Fruit fly (Drosophila melanogaster) whole organism, larva: Measurements from ENCODE around the gene Rpt2.

Source experiments
- noc ChIP-seq: fragments of 200-800 bp; sonication (Bioruptor generic); optimal IDR thresholded peaks from 3 replicates; lab custom pipeline; 2019; ENCODE audit warnings: missing biosample characterization, mild to moderate bottlenecking, missing genetic modification characterization, moderate library complexity

Gene Rpt2

dm6 chr3R:23888273-23889220, 42.8 kb downstream of the Rpt2 start:
- TF ChIP-seq noc (tag; lab: Kevin White, UChicago): no peak

dm6 chr3R:23887572-23887971, 43.8 kb downstream of the Rpt2 start:
- TF ChIP-seq noc (tag; lab: Kevin White, UChicago): no peak

dm6 chr3R:23887096-23887421, 44.3 kb downstream of the Rpt2 start:
- peak; percentile 13 for TF ChIP-seq noc (tag; lab: Kevin White, UChicago)

- TF ChIP-seq noc (tag; lab: Kevin White, UChicago): peak; percentile 32
Measured at dm6 chr3R:23886270-23887095, 44.9 kb downstream of the Rpt2 start.

dm6 chr3R:23885660-23886059, 45.7 kb downstream of the Rpt2 start:
- TF ChIP-seq noc (tag; lab: Kevin White, UChicago): no peak

- TF ChIP-seq noc (tag; lab: Kevin White, UChicago): no peak
Measured at dm6 chr3R:23885182-23885581, 46.2 kb downstream of the Rpt2 start.

- TF ChIP-seq noc (tag; lab: Kevin White, UChicago): no peak
Measured at dm6 chr3R:23884088-23884727, 47.1 kb downstream of the Rpt2 start.

dm6 chr3R:23880280-23880679, 51.1 kb downstream of the Rpt2 start:
- TF ChIP-seq noc (tag; lab: Kevin White, UChicago): no peak
